Worm (Caenorhabditis elegans) whole organism, L2 larva: ENCODE results near the gene M151.10.

Experiments used
- C34F6.9 ChIP-seq: fragments of 150-350 bp; optimal IDR thresholded peaks from 2 replicates; lab custom pipeline; 2014; ENCODE audit warnings: missing biosample characterization, missing genetic modification characterization
- F13H6.1 ChIP-seq: sonication (generic microtip); optimal IDR thresholded peaks from 2 replicates; lab custom pipeline; 2016; ENCODE audit warnings: missing genetic modification characterization, missing compliant biosample characterization
- R02D3.7 ChIP-seq: fragments of 150-350 bp; optimal IDR thresholded peaks from 2 replicates; lab custom pipeline; 2014; ENCODE audit warnings: missing biosample characterization, missing genetic modification characterization
- Y55F3AM.14 ChIP-seq: fragments of 200-800 bp; sonication (Bioruptor generic); optimal IDR thresholded peaks from 2 replicates; lab custom pipeline; 2018; ENCODE audit warnings: mild to moderate bottlenecking, missing genetic modification characterization, missing compliant biosample characterization
- ZK546.5 ChIP-seq: sonication (generic microtip); optimal IDR thresholded peaks from 2 replicates; lab custom pipeline; 2017; ENCODE audit warnings: missing biosample characterization, missing genetic modification characterization
- alr-1 ChIP-seq: fragments of 150-350 bp; optimal IDR thresholded peaks from 2 replicates; lab custom pipeline; 2014; ENCODE audit warnings: missing biosample characterization, missing genetic modification characterization
- ama-1 ChIP-seq: fragments of 150-350 bp; optimal IDR thresholded peaks from 2 replicates; lab custom pipeline; 2018; ENCODE audit warnings: inconsistent platforms
- ceh-16 ChIP-seq: fragments of 150-350 bp; optimal IDR thresholded peaks from 2 replicates; lab custom pipeline; 2014; ENCODE audit warnings: missing biosample characterization, missing genetic modification characterization
- ceh-82 ChIP-seq: fragments of 150-350 bp; optimal IDR thresholded peaks from 2 replicates; lab custom pipeline; 2014; ENCODE audit warnings: missing biosample characterization, missing genetic modification characterization
- crh-2 ChIP-seq: sonication (generic microtip); optimal IDR thresholded peaks from 2 replicates; lab custom pipeline; 2017; ENCODE audit warnings: missing biosample characterization, missing genetic modification characterization
- dmd-4 ChIP-seq: sonication (generic microtip); optimal IDR thresholded peaks from 2 replicates; lab custom pipeline; 2017; ENCODE audit warnings: missing biosample characterization, missing genetic modification characterization
- egl-27 ChIP-seq: sonication (generic microtip); optimal IDR thresholded peaks from 3 replicates; lab custom pipeline; 2017; ENCODE audit warnings: missing biosample characterization, missing genetic modification reagents, missing genetic modification characterization
- elt-1 ChIP-seq: fragments of 150-350 bp; optimal IDR thresholded peaks from 2 replicates; lab custom pipeline; 2014; ENCODE audit warnings: missing biosample characterization, missing genetic modification characterization
- gmeb-1 ChIP-seq: fragments of 150-350 bp; optimal IDR thresholded peaks from 2 replicates; lab custom pipeline; 2014; ENCODE audit warnings: missing biosample characterization, missing genetic modification characterization
- lin-11 ChIP-seq: fragments of 150-350 bp; sonication (generic microtip); optimal IDR thresholded peaks from 2 replicates; lab custom pipeline; 2014; ENCODE audit warnings: missing biosample characterization, missing genetic modification characterization, inconsistent platforms, mixed read lengths
- lin-13 ChIP-seq: fragments of 150-350 bp; optimal IDR thresholded peaks from 2 replicates; lab custom pipeline; 2014; ENCODE audit warnings: missing biosample characterization, missing genetic modification reagents, missing genetic modification characterization
- lin-39 ChIP-seq: fragments of 150-350 bp; optimal IDR thresholded peaks from 2 replicates; lab custom pipeline; 2014; ENCODE audit warnings: missing biosample characterization, missing genetic modification reagents, missing genetic modification characterization
- lsy-2 ChIP-seq, 2 experiments: fragments of 150-350 bp in 1 of 2; sonication (generic microtip) in 1 of 2; optimal IDR thresholded peaks; 2 replicates each; lab custom pipeline; 2014 to 2017; ENCODE audit warnings: missing biosample characterization in 2 of 2, missing genetic modification characterization in 2 of 2
- mab-5 ChIP-seq: fragments of 150-350 bp; optimal IDR thresholded peaks from 2 replicates; lab custom pipeline; 2014; ENCODE audit warnings: missing biosample characterization, missing genetic modification characterization
- mdl-1 ChIP-seq, 2 experiments: fragments of 150-350 bp in 1 of 2; sonication (generic microtip) in 1 of 2; optimal IDR thresholded peaks; 2 replicates each; lab custom pipeline; 2017; ENCODE audit warnings: missing biosample characterization in 2 of 2, missing genetic modification characterization in 2 of 2
- nhr-11 ChIP-seq: fragments of 150-350 bp; optimal IDR thresholded peaks from 2 replicates; lab custom pipeline; 2014; ENCODE audit warnings: missing biosample characterization, missing genetic modification characterization
- nhr-12 ChIP-seq: fragments of 150-350 bp; optimal IDR thresholded peaks from 2 replicates; lab custom pipeline; 2014; ENCODE audit warnings: missing biosample characterization, missing genetic modification characterization
- nhr-129 ChIP-seq: fragments of 150-350 bp; optimal IDR thresholded peaks from 2 replicates; lab custom pipeline; 2014; ENCODE audit warnings: missing biosample characterization, missing genetic modification characterization
- nhr-23 ChIP-seq: fragments of 150-350 bp; optimal IDR thresholded peaks from 2 replicates; lab custom pipeline; 2014; ENCODE audit warnings: missing biosample characterization, missing genetic modification reagents, missing genetic modification characterization
- nhr-237 ChIP-seq: fragments of 150-350 bp; optimal IDR thresholded peaks from 2 replicates; lab custom pipeline; 2014; ENCODE audit warnings: missing biosample characterization, missing genetic modification characterization
- nhr-25 ChIP-seq: fragments of 150-350 bp; sonication (generic microtip); optimal IDR thresholded peaks from 3 replicates; lab custom pipeline; 2014; ENCODE audit warnings: missing biosample characterization, missing genetic modification characterization
- nhr-77 ChIP-seq: fragments of 150-350 bp; optimal IDR thresholded peaks from 2 replicates; lab custom pipeline; 2014; ENCODE audit warnings: missing biosample characterization, missing genetic modification characterization
- peb-1 ChIP-seq: fragments of 150-350 bp; optimal IDR thresholded peaks from 2 replicates; lab custom pipeline; 2014; ENCODE audit warnings: missing biosample characterization, missing genetic modification characterization
- sem-4 ChIP-seq: fragments of 150-350 bp; optimal IDR thresholded peaks from 2 replicates; lab custom pipeline; 2014; ENCODE audit warnings: missing biosample characterization, missing genetic modification reagents, missing genetic modification characterization
- skn-1 ChIP-seq: sonication (generic microtip); optimal IDR thresholded peaks from 2 replicates; lab custom pipeline; 2017; ENCODE audit warnings: missing biosample characterization, missing genetic modification characterization
- sma-3 ChIP-seq: sonication (generic microtip); optimal IDR thresholded peaks from 2 replicates; lab custom pipeline; 2016; ENCODE audit warnings: missing genetic modification reagents, missing genetic modification characterization, missing compliant biosample characterization
- snpc-4 ChIP-seq: fragments of 150-350 bp; optimal IDR thresholded peaks from 2 replicates; lab custom pipeline; 2014; ENCODE audit warnings: missing biosample characterization, missing genetic modification characterization
- unc-39 ChIP-seq: fragments of 150-350 bp; optimal IDR thresholded peaks from 2 replicates; lab custom pipeline; 2014; ENCODE audit warnings: missing biosample characterization, missing genetic modification characterization
- unc-55 ChIP-seq: fragments of 150-350 bp; sonication (generic microtip); optimal IDR thresholded peaks from 3 replicates; lab custom pipeline; 2014; ENCODE audit warnings: missing biosample characterization, missing genetic modification reagents, missing genetic modification characterization
- unc-62 ChIP-seq: fragments of 150-350 bp; optimal IDR thresholded peaks from 2 replicates; lab custom pipeline; 2014; ENCODE audit warnings: missing biosample characterization, missing genetic modification reagents, missing genetic modification characterization
- zag-1 ChIP-seq: fragments of 150-350 bp; optimal IDR thresholded peaks from 2 replicates; lab custom pipeline; 2014; ENCODE audit warnings: missing biosample characterization, missing genetic modification characterization
- ztf-1 ChIP-seq: fragments of 200-800 bp; sonication (Bioruptor generic); conservative IDR thresholded peaks from 2 replicates; pipeline ENCODE4 v1.3.6; 2022; ENCODE audit warnings: missing genetic modification characterization, missing compliant biosample characterization

The M151.10 gene

DNA sequence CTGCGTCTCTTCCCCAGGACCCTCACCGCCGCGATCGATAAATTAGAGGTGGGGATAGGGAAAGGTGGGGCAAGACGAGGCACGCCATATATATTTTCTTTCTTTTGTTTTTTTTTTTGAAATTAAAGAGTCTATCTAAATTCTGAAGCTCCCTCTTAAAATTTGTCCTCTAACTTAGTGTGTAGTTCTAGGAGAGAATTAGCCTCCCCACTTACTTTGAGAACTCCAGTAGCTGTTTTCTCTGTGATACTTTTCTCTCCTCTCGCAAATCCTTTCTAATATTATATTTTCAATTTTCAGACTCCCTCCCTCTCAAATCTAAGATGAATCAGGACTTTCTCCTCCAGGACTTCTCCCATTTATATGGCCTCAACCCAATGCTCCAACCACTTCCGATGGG is 18.1 kb downstream of the M151.10 start, which contains the start of gene M151.7:
Gene M151.7, plus strand, starts transcription at position 301 of the 400 bp plus-strand sequence.
- no peak for TF ChIP-seq nhr-25 (tag; lab: Kevin White, UChicago)
- TF ChIP-seq unc-55: no peak
- TF ChIP-seq gmeb-1 (tag; lab: Kevin White, UChicago): no peak
- no peak for TF ChIP-seq unc-39 (tag; lab: Kevin White, UChicago)
- TF ChIP-seq elt-1 (tag; lab: Kevin White, UChicago): no peak
- TF ChIP-seq unc-62 (GFP tag; lab: Kevin White, UChicago): no peak
- TF ChIP-seq Y55F3AM.14 (GFP tag; lab: Kevin White, UChicago): no peak
- no peak for TF ChIP-seq lin-39 (tag; lab: Kevin White, UChicago)
- TF ChIP-seq lin-11: no peak
- TF ChIP-seq lin-13: no peak
- TF ChIP-seq ceh-16 (tag; lab: Kevin White, UChicago): no peak
- TF ChIP-seq ceh-82 (tag; lab: Kevin White, UChicago): no peak
- no peak for TF ChIP-seq zag-1
- no peak for TF ChIP-seq snpc-4
- no peak for TF ChIP-seq C34F6.9
- TF ChIP-seq nhr-12 (tag; lab: Kevin White, UChicago): no peak
- no peak for TF ChIP-seq ama-1
- no peak for TF ChIP-seq F13H6.1
- no peak for TF ChIP-seq nhr-23 (tag; lab: Kevin White, UChicago)
- TF ChIP-seq nhr-77: no peak

DNA sequence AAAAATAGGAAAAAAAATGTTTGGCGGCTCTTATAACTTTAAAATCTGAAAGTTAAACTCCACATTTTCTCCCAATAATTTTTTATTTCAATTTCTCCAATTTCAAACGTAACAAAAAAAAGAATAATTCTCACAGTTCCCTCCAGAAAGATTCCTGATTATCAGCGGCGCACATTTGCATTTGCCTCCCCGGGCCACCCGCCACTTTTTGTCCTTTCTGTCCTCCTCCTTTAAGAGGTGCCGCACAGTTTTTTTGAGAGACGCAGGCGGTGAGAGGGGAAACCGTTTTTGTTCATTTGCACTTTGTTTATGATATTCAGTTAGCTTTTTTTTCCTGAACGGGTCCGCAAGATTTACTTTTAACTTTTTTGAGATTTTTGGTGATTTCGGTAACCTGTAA is 19.2 kb downstream of the M151.10 start:
- TF ChIP-seq C34F6.9 (no peak), mdl-1 (tag; optimal IDR thresholded peaks at IDR 0.05; lab: Kevin White, UChicago) (no peak), ceh-16 (tag; lab: Kevin White, UChicago) (no peak), egl-27 (tag; lab: Kevin White, UChicago) (no peak), unc-62 (GFP tag; lab: Kevin White, UChicago) (no peak), dmd-4 (tag; lab: Kevin White, UChicago) (no peak), F13H6.1 (no peak), ztf-1 (GFP tag; lab: Robert Waterston, UW) (no peak), peb-1 (no peak), lin-39 (tag; lab: Kevin White, UChicago) (no peak), crh-2 (tag; lab: Kevin White, UChicago) (no peak), zag-1 (no peak), Y55F3AM.14 (GFP tag; lab: Kevin White, UChicago) (no peak), nhr-237 (tag; lab: Kevin White, UChicago) (no peak), mab-5 (tag; lab: Kevin White, UChicago) (no peak), R02D3.7 (tag; lab: Kevin White, UChicago) (no peak), alr-1 (no peak), sem-4 (tag; lab: Kevin White, UChicago) (no peak), lsy-2 (tag; optimal IDR thresholded peaks at IDR 0.05; lab: Kevin White, UChicago) (no peak)

DNA sequence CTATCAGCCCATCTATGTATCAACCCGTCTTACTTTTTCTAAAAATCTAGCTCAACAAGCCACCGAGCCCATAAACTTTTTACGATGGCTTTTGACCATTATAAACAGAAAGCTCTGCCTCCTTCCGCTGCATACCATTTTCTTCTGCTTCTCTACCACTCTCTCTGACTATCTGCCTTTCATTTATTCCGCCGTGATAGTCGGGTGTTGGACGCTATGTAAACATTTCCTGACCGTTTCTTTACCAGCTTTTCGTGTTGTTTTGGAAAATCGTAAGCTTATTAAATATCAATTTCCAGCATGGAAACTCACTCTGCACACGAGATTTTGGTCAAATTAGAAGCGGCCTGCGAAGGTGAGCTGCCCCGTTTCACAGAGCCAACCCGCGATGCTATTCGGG is 22.6 kb downstream of the M151.10 start, which contains the start of gene F40E12.1:
Gene F40E12.1, plus strand, starts transcription at position 301 of the 400 bp plus-strand sequence.
- TF ChIP-seq unc-55 (no peak), nhr-77 (no peak)

DNA sequence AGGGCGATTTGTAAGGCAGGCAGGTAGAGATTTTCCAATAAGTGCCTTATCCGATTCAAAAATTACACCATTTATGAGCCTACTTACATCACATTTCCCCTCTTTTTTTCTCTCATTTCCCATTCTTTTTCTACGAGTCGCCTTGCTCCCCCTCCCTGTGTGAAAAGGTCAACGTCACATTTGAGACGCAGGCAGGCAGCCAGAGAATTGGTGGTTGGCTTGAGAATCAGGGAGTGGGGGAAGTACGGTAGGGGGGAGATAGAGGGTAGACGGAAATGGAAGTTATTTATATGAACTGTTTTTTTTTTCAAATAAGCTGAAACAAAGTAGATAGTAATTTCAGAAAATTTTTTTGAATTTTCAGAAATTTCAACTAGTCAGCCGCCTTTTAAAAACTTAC is 23.5 kb downstream of the M151.10 start:
- TF ChIP-seq sem-4 (tag; lab: Kevin White, UChicago): no peak
- TF ChIP-seq, all 48 proteins: peak for 0

DNA sequence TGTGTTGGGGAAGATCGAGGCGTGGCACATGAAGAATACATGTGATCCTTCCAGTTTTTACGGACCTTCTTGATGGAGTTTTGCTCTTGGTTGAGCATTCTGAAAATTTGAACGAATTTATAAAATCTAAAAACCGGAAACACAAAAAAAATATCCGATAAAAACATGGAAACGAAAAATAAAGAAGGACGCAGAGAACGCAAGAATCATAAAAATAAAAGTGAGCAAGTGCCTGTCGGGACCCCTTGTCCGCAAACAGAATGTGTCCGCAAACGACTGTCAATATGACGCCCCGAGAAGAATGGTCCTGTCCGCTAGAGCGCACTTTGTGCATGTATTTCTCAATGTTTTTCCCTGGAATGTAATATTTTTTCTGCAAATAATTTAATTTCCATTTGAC is 30.3 kb downstream of the M151.10 start, which contains the start of gene Y49F6A.5:
Gene Y49F6A.5, minus strand, starts transcription at position 101 of the 400 bp plus-strand sequence.
- TF ChIP-seq mab-5 (tag; lab: Kevin White, UChicago) (no peak), skn-1 (tag; lab: Kevin White, UChicago) (no peak), sma-3 (GFP tag; lab: Kevin White, UChicago) (no peak), elt-1 (tag; lab: Kevin White, UChicago) (no peak), ZK546.5 (tag; lab: Kevin White, UChicago) (no peak), gmeb-1 (tag; lab: Kevin White, UChicago) (no peak), alr-1 (no peak), nhr-11 (tag; lab: Kevin White, UChicago) (no peak), unc-39 (tag; lab: Kevin White, UChicago) (no peak), nhr-129 (tag; lab: Kevin White, UChicago) (no peak), lsy-2 (tag; optimal IDR thresholded peaks at IDR 0.05; lab: Kevin White, UChicago) (no peak), R02D3.7 (tag; lab: Kevin White, UChicago) (no peak), F13H6.1 (no peak), ama-1 (no peak), lin-11 (no peak), lin-39 (tag; lab: Kevin White, UChicago) (no peak), ceh-16 (tag; lab: Kevin White, UChicago) (no peak)
